Worm (Caenorhabditis elegans) whole organism, L4/young adult: ENCODE data around the gene F15A4.2.
"Not testable (repeated sequence)": the region's sequence is repeated elsewhere in the genome, so short reads cannot be mapped to it uniquely, and the experiment has no call there.

ENCODE experiments used
- W03F9.2 ChIP-seq: fragments of 150-350 bp; optimal IDR thresholded peaks from 2 replicates; lab custom pipeline; 2014; ENCODE audit warnings: missing biosample characterization, missing genetic modification characterization
- dao-5 ChIP-seq: sonication (generic microtip); optimal IDR thresholded peaks from 2 replicates; lab custom pipeline; 2016; ENCODE audit warnings: missing genotype, missing genetic modification characterization, moderate library complexity, missing compliant biosample characterization
- him-1 ChIP-seq: sonication (generic microtip); optimal IDR thresholded peaks from 2 replicates; lab custom pipeline; 2016; ENCODE audit warnings: missing genotype, missing genetic modification reagents, missing genetic modification characterization, missing compliant biosample characterization

Gene F15A4.2

DNA sequence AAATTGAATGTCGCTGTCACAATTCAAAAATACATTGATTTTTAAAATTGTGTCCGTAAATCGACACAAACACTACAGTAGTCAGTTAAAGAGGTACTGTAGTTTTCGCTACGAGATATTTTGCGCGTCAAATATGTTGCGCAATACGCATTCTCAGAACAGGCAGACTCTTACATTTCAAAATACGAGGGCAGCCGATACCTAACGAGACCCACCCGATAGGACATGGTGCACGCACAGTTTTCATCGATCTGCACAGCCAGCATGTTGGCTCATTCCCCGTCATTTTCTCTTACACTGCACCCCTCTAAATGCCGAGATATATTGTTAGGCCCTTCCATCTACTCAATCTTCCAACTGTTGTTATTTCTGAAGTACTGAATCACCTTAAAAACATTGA is at the start of gene F15A4.2:
Gene F15A4.2 (plus strand): TSS at position 301 of the 400 bp plus-strand sequence.
- TF ChIP-seq dao-5 (no peak), W03F9.2 (no peak), him-1 (no peak)

DNA sequence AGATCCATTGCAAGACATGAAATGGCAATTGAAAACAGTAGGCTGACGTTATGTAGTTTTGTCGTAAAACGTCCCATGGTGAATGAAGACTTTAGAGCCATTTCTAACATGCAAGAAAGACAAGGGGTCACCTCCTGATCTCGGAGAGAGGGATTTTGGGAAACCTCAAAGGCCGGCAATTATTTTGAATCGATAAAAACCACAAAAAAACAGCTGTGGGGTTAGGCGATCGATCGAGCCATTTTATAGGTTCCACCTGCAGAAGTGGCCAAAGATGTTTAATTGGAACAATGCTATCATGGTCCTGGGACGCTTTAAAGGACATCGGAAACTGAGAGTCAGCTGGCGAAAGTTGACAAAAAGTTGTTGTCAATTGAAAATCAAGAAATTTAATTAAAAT is 47.5 kb upstream of the F15A4.2 start, which contains the start of gene Y57A10C.11:
Gene Y57A10C.11 (minus strand): TSS at position 101 of the 400 bp plus-strand sequence.
- no peak for TF ChIP-seq him-1
- TF ChIP-seq W03F9.2, result no peak
- no peak for TF ChIP-seq dao-5

DNA sequence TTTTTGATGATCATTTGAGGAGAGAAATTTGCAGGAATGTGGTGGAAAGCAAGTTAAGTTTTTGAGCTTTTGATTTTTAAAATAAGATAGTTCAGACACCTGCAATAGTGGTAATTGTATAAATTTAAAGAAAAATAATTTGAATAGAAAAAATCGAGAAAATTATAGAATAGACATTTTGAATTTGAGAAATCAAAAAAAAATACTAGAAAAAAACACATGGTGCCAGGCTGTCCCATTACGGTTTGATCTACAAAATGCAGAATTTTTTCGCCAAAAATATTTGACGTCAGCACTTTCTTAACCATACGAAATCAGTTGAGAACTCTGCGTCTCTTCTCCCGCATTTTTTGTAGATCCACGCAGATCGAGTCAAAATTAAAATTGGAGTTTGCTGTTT is 44.8 kb upstream of the F15A4.2 start, which contains the start of gene sre-27:
Gene sre-27 (minus strand): TSS at position 101 of the 400 bp plus-strand sequence.
- no peak for TF ChIP-seq W03F9.2
- TF ChIP-seq him-1, result no peak
- no peak for TF ChIP-seq dao-5

DNA sequence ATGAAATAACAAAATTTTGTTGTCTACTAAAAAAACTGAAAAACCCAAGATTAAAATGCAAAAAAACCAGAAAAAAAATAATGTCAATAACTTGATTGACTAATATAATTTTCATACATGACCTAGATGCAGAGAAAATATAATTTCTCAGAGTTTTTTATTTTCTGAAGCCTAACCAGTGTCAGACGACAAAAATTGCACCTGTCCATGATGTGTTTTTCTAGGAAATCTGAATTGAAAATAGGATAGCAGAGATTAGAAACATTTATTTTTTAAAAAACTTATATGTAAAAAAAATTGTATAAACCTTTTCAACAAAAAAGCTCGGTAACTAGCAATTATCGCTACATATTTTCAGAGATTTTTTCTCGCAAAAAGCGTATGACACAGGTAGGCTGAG is 44.3 kb upstream of the F15A4.2 start:
- no peak for TF ChIP-seq dao-5
- TF ChIP-seq W03F9.2, result no peak
- TF ChIP-seq him-1, result no peak

DNA sequence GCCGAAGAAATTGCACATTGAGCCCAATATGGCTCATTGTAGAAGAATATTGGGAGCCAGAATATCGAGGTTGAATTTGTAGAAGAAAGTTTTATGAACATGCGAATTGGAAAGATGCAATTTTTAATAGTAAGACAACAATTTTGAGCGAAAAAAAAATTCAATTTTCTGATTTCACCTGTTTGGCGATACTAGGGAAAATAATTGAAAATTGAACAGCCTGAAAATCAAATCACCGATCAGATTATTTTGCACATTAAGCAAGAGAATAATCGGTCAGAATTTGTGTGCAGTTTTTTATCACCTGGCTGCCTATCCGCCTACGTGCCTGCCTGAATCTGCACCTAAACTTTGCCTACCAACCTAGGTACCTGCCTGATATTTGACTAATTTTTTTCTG is 41.9 kb upstream of the F15A4.2 start, which contains the start of gene sre-26:
Gene sre-26 (minus strand): TSS at position 101 of the 400 bp plus-strand sequence.
- no peak for TF ChIP-seq him-1
- TF ChIP-seq W03F9.2, result no peak
- no peak for TF ChIP-seq dao-5

DNA sequence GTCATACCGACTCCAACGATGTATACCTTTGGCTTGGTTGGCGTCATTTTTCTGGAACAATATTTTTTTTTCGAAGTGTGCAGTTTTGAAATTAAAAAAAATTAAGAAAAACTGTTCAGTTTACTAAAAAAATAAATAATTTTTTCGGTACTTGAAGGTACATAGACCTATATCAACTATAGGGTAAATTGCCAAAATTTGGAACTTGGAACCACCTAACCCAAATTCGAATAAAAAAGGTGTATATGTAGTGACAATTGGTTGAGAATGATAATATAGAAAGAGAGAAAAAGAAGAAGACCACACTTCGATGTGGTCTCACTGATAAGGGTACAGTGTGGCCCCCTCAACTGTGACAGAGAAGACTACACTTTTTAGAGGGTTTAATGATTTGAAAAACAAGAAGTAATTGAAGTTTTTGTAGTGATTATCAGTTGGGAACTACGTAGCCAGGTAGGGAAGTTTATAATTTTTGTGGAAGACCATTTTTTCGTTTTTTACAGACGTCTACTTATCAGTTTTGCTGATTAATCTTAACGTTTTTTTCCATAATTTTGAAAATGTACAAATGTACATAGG is 36.6 kb upstream of the F15A4.2 start, which contains the start of gene daf-22:
Gene daf-22 (minus strand): TSS at position 51 of the 579 bp plus-strand sequence.
- TF ChIP-seq him-1, result no peak
- peak; percentile 32 for TF ChIP-seq W03F9.2
- TF ChIP-seq dao-5, result no peak

DNA sequence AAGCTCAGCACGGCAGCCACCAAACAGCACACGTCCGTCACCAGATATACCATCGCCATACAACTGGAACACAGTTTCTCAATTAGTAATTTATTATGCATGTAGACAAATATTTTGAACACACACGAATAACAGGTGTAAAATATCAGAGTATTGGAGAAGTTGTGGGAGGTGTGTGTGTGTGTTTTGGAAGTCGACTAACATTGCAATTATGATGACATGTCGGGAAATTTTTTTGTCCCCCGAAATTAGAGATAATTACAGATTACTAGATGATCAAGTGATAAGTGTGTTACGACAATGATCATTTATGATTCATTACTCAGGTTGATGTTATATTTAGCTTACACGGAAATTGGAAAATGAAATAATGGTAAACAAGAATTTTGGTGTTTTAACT is 32.6 kb upstream of the F15A4.2 start, which contains the start of gene Y57A10C.8:
Gene Y57A10C.8 (minus strand): TSS at position 101 of the 400 bp plus-strand sequence.
- TF ChIP-seq dao-5 (no peak), W03F9.2 (no peak), him-1 (no peak)

DNA sequence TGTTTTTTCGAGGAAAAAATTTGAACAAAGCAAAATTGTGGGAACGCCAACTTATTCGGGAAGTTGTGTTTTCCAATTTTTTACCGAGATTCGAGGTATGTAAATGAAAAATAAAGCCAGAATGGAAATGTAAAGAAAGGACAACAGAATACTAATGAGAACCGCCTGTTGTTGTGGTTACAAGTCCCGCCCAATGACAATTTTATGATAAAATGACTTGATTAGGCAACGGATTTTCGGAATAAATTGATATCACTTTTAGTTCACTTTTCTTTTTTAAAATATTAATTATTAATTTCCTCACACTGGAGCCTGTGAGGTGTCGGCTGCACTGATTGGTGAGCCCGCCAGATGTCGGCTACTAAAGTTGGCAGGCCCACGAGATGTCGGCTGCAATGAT is 30.0 kb upstream of the F15A4.2 start, which contains the start of gene dct-12:
Gene dct-12 (minus strand): TSS at position 101 of the 400 bp plus-strand sequence.
- TF ChIP-seq W03F9.2, result no peak
- no peak for TF ChIP-seq him-1
- no peak for TF ChIP-seq dao-5

DNA sequence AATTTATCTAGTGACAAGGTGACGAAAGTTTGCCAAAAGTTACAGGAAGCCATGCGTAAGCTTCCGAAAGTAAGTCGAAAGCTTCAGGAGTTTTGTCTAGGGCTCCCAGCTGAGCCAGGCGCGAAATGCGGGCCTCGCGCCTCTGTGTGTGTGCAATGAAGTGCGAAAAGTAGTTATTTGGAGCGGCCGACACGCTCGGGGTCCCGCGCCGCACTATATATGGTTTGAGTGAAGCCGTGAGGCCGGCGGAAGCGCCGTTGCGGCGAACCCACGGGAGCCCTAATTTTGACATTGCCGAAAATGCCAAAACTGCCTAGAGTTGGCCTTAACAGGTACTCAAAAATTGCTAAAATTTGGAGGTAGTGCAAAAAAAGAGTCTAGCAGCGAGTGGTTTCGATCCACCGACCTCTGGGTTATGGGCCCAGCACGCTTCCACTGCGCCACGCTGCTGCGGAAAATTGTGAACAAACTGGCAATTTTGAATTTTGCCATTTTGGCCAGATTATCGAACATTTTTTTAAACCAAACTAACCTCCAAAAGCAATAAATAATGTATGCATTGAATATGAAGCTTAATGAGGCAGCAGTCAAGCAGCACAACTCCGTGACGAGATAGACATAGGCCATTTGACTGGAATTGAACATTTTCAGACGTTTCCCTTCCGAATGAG is 27.0 kb upstream of the F15A4.2 start:
- TF ChIP-seq him-1 (no peak), dao-5 (no peak), W03F9.2 (no peak)

DNA sequence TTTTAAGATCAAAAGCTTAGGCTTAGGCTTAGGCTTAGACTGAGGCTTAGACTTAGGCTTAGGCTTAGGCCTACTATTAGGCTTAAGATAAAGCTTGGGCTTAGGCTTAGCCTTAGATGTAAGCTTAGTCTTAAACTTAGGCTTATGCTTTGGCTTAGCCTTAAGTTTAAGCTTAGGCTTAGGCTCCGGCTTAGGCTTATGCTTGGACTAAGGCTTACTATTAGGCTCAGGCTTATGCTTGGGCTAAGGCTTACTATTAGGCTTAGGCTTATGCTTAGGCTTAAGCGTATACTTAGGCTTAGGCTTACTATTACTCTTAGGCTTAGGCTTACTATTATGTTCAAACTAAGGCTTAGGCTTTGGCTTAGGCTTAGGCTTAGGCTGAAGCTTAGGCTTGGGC is 25.6 kb upstream of the F15A4.2 start:
- TF ChIP-seq W03F9.2 (no peak), dao-5 (no peak), him-1 (no peak)

DNA sequence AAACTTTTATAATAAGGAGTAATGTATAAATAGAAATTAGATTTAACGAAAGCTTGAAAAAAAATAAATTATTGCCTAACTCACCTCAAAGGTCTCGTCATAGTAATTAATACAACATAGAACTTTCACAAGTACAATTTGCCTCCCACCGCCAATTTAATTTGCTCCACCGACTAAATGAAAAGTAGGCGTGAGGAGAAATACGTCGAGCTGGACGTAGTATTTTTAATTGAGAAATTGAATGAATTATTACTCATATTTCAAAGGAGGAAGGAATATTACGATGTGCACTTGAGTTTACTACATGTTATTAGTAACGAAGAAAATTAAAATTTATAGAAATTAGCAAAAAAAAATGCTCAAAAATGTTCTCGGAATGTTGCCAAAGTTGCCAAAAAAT is 23.9 kb upstream of the F15A4.2 start, which contains the start of gene Y57A10C.9:
Gene Y57A10C.9 (minus strand): TSS at position 101 of the 400 bp plus-strand sequence.
- TF ChIP-seq him-1 (no peak), dao-5 (no peak), W03F9.2 (no peak)

DNA sequence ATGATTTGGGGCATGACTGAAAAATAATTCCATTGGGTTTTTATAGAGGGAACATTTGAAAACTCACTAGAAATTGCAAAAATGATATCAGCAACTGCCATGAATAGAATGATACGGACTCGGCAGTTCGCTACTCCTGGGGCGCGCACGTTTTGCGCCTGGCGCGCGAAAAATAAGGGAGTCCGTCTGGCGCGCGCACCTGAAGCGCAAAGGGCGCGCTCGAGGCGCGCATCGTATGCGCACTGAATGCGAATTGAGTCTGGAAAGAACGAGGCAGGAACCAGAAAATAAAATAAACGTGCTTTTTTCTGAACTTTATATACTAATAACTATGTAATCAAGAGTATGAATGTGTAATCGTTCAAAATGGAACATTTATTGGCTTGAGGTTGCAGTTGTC is 21.2 kb upstream of the F15A4.2 start, which contains the start of gene Y57A10C.10:
Gene Y57A10C.10 (minus strand): TSS at position 101 of the 400 bp plus-strand sequence.
- not testable (repeated sequence) for TF ChIP-seq him-1, W03F9.2, dao-5

DNA sequence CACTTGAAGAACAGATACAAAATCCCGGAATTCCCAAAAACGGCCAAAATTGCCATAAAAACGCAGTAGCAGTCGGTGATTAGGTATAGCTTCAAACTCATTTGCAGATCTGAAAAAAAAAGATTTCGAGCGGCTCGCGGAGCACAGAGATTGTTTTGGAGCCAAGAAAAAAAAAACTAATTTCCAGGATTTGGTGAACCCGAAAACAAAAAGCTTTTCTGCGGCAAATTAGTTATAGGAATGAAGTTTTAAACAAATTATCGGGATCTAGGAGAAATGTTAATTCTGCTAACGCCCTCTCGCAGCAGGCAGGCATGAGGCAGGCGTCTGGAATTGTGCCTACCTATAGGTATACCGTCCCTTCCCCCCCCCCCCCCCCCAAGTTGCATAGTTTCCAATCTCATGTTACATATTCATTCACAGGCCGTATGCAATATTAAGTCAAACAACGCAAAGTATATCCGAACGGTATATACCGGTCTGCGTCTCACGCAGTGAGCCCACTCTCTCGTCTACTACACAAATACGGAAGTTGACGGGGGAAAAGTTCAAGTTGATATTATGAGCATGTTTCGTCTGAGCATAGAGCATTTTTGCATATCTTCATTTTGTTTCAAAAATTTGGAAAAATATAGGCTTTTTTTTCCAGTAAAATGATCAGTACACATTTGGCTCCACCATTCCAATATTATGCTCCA is 17.5 kb upstream of the F15A4.2 start, which contains the start of the genes W05H5.1 and pitr-6:
Gene W05H5.1 (minus strand): TSS at position 101 of the 698 bp plus-strand sequence.
Gene pitr-6 (plus strand): TSS at position 648 of the 698 bp plus-strand sequence.
- TF ChIP-seq W03F9.2, result no peak
- TF ChIP-seq him-1, result no peak
- no peak for TF ChIP-seq dao-5

DNA sequence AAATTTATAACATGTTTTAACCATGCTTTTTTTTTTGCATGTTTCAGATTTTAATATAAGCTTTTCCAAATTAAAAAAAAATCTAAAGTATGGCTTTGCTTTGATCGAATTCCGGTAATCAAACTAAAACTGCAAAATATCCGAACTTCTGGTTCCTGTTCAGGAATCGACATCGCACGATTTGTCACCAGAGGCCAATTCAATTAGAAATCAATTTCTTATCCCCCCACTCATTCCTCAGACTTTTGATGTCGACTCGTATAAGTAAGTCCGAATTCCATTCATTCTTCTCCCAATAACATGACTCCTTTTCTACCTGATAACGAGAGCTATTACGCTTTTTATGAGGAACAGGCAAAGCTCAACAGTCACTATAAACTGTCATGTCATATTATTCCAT is 14.1 kb upstream of the F15A4.2 start, which contains the start of gene srh-27:
Gene srh-27 (plus strand): TSS at position 301 of the 400 bp plus-strand sequence.
- TF ChIP-seq dao-5 (no peak), W03F9.2 (no peak), him-1 (no peak)

DNA sequence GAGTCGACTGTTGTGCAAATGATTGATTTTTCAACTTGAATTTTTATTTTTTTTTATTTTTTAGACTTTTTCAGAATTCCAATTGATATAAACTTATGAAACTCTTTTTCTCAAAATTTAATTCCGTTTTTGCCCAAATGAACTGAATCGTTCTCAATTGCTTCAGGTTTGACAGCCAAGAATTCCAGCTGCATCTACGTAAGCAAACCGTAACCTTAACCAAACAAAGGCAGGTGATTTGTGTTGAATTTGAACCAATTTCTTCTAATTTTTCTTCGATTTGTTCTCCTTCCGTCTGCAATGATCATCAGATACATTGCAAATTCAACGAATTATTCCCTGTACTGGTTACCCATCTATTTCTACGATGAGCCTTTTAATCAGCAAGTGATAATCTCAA is 12.5 kb upstream of the F15A4.2 start, which contains the start of gene sre-34:
Gene sre-34 (plus strand): TSS at position 301 of the 400 bp plus-strand sequence.
- TF ChIP-seq dao-5 (no peak), him-1 (no peak), W03F9.2 (no peak)
